Fruit fly (Drosophila melanogaster): ENCODE measurements around the gene Vps16B.

- TF ChIP-seq CG8478 (optimal IDR thresholded peaks at IDR 0.05), result no peak
- no peak for TF ChIP-seq CTCF (optimal IDR thresholded peaks at IDR 0.05)
Measured at dm6 chr3R:29802753-29803313, 13.4 kb downstream of the Vps16B start, which contains the start of the genes Etfb and CG7789.

Measured in S2 (cell line).